Worm (Caenorhabditis elegans) whole organism, dauer: ENCODE results near the gene got-1.2.

Experiments used
- unc-62 ChIP-seq: sonication (generic microtip); optimal IDR thresholded peaks from 2 replicates; lab custom pipeline; 2017; ENCODE audit warnings: missing biosample characterization, missing genetic modification reagents, missing genetic modification characterization

got-1.2 gene

DNA sequence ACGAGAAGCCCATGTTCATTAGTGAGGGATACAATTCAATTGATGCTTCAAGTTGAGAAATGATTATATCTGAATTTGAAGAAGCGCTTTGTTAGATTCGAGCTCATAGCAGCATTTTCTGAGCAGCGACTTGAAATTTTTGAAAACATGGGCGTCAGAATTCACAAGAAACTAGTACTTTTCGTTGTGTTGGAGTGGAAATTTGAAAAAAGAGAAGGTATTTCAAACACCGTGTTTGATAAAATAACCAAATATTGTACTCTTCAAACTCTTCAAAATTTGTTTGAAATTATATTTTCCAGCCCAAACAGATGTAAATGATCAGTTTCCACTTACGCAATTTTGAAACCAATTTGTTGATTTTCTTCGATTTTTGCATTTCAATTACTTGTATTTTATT is 48.0 kb downstream of the got-1.2 start, which contains the start of gene C10E2.2:
Gene C10E2.2 (plus strand): TSS at position 301 of the 400 bp plus-strand sequence.
- TF ChIP-seq unc-62 (GFP tag; lab: Kevin White, UChicago), result no peak
